Worm (Caenorhabditis elegans) whole organism, L4 larva: Measurements from ENCODE around the gene pacs-1.

Source experiments
- F49E8.2 ChIP-seq: sonication (generic microtip); optimal IDR thresholded peaks from 2 replicates; lab custom pipeline; 2016; ENCODE audit warnings: missing compliant biosample characterization, mild to moderate bottlenecking, missing genetic modification characterization, borderline replicate concordance
- ama-1 ChIP-seq: fragments of 150-350 bp; optimal IDR thresholded peaks from 2 replicates; lab custom pipeline; 2014; ENCODE audit warnings: inconsistent platforms, mixed read lengths
- lin-15B ChIP-seq: fragments of 150-350 bp; sonication (generic microtip); optimal IDR thresholded peaks from 3 replicates; lab custom pipeline; 2014; ENCODE audit warnings: missing biosample characterization, missing genetic modification characterization
- nhr-237 ChIP-seq: sonication (generic microtip); optimal IDR thresholded peaks from 2 replicates; lab custom pipeline; 2017; ENCODE audit warnings: missing biosample characterization, missing genetic modification characterization
- nhr-48 ChIP-seq: sonication (generic microtip); optimal IDR thresholded peaks from 2 replicates; lab custom pipeline; 2016; ENCODE audit warnings: mild to moderate bottlenecking, missing genetic modification characterization, missing compliant biosample characterization
- snpc-1.2 ChIP-seq: fragments of 200-800 bp; sonication (Bioruptor generic); IDR thresholded peaks from 2 replicates; pipeline ENCODE4 v1.3.6; 2022; ENCODE audit warnings: missing genetic modification reagents, missing genetic modification characterization, missing compliant biosample characterization

ce11 chrV:9232296-9232695 lies 15.2 kb upstream of the pacs-1 start, which contains the start of gene F07C3.3:
- TF ChIP-seq nhr-237 (no peak), F49E8.2 (tag; lab: Kevin White, UChicago) (no peak), snpc-1.2 (no peak), lin-15B (tag; lab: Kevin White, UChicago) (no peak), nhr-48 (tag; lab: Kevin White, UChicago) (no peak), ama-1 (lab: Kevin White, UChicago) (no peak)
